Fruit fly (Drosophila melanogaster): Measurements from ENCODE around the gene CG8607.

CG8607 gene

DNA sequence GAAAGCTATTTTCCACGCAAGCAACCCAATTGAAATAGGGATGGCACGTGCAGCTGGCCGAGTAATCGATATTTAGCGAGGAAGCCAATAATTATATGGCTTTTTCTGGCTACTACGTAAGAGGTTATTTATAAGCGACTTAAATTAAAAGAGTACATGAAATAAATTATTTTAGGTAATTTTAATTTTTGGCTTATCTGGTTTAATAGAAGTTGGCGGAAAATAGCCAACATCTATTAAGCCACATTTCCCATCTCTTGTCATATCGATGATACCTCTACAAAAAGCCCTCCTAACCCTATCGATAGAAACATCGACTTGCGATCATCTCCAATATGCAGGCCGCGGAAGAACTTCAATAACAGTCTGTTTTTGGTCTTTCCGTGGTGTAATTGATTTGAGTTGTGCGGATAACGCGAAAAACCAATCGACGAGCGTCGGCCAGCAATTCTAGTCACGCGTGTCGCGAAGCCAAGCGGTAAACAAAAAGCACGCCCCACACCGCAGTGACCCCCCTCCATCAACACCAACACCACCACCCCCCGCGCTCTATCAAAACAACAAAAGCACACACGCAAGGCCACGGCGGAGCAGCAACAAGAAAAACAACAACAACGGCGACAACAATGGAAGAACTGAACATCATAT, 28.2 kb downstream of the CG8607 start, which contains the start of the genes Srp19 and qm (continued):
- TF ChIP-seq CoRest (tag; optimal IDR thresholded peaks at IDR 0.05) = peak; percentile 68
- peak; percentile 46; the same call in 1 of the 2 replicates for TF ChIP-seq wdn (GFP tag; IDR thresholded peaks at IDR 0.05)
- TF ChIP-seq danr (GFP tag; IDR thresholded peaks at IDR 0.05) = no peak
- peak; percentile 83; the same call in 2 of the 3 replicates for TF ChIP-seq CG6791 (GFP tag; IDR thresholded peaks at IDR 0.05; ENCODE audit: partially characterized antibody)
- TF ChIP-seq pho (GFP tag; optimal IDR thresholded peaks at IDR 0.05) = peak; percentile 69
- TF ChIP-seq rib (GFP tag; IDR thresholded peaks at IDR 0.05) = peak; percentile 29; the same call in 1 of the 2 replicates
- TF ChIP-seq grn (GFP tag; optimal IDR thresholded peaks at IDR 0.05) = no peak
- TF ChIP-seq CG4617 (GFP tag; optimal IDR thresholded peaks at IDR 0.05; ENCODE audit: borderline replicate concordance) = peak; percentile 19
- TF ChIP-seq Deaf1 (tag; optimal IDR thresholded peaks at IDR 0.05) = peak; percentile 2
- TF ChIP-seq CG11085 (GFP tag; IDR thresholded peaks at IDR 0.05) = 0 out of 2 replicates have a peak, but pooled peaks have one; percentile 12
- TF ChIP-seq chm (GFP tag; IDR thresholded peaks at IDR 0.05) = peak; percentile 67; the same call in 1 of the 2 replicates
- peak; percentile 85 for TF ChIP-seq vnd (GFP tag; IDR thresholded peaks at IDR 0.05; ENCODE audit: partially characterized antibody)
- peak; percentile 34; the same call in 1 of the 2 replicates for TF ChIP-seq CG4404 (GFP tag; IDR thresholded peaks at IDR 0.05)
- TF ChIP-seq CG3847 (GFP tag; IDR thresholded peaks at IDR 0.05) = peak; percentile 57
- peak; percentile 20 for TF ChIP-seq stwl (tag; optimal IDR thresholded peaks at IDR 0.05)
- TF ChIP-seq Pdp1 (GFP tag; optimal IDR thresholded peaks at IDR 0.05) = peak; percentile 53 to 62
- no peak for TF ChIP-seq CG17186 (GFP tag; optimal IDR thresholded peaks at IDR 0.05)
- peak; percentile 12 for TF ChIP-seq CG9797 (GFP tag; optimal IDR thresholded peaks at IDR 0.05)
- TF ChIP-seq gro (GFP tag; optimal IDR thresholded peaks at IDR 0.05) = peak; percentile 36
- TF ChIP-seq jing (GFP tag; optimal IDR thresholded peaks at IDR 0.05) = no peak
- TF ChIP-seq Nf-YC (tag; optimal IDR thresholded peaks at IDR 0.05) = peak; percentile 28
- peak; percentile 71 for TF ChIP-seq hb (GFP tag; IDR thresholded peaks at IDR 0.05; ENCODE audit: partially characterized antibody)
- no peak for TF ChIP-seq gcm2 (GFP tag; optimal IDR thresholded peaks at IDR 0.05)
- TF ChIP-seq CG17802 (tag; optimal IDR thresholded peaks at IDR 0.05) = no peak
- no peak for TF ChIP-seq HmgD (GFP tag; optimal IDR thresholded peaks at IDR 0.05)
- no peak for TF ChIP-seq scrt (GFP tag; optimal IDR thresholded peaks at IDR 0.05)
- TF ChIP-seq bsh (GFP tag; optimal IDR thresholded peaks at IDR 0.05) = peak; percentile 13 to 36
- no peak for TF ChIP-seq CG11398 (GFP tag; optimal IDR thresholded peaks at IDR 0.05)
- no peak for TF ChIP-seq ERR (GFP tag; optimal IDR thresholded peaks at IDR 0.05)
- TF ChIP-seq CG2889 (GFP tag; IDR thresholded peaks at IDR 0.05) = no peak
- peak in 1 of 3 experiments; percentile 48 for TF ChIP-seq Stat92E (GFP tag; optimal IDR thresholded peaks at IDR 0.05)
- TF ChIP-seq CG15479 (GFP tag; optimal IDR thresholded peaks at IDR 0.05) = no peak
- peak; percentile 6 for TF ChIP-seq trem (tag; optimal IDR thresholded peaks at IDR 0.05)
- no peak for TF ChIP-seq Kr (GFP tag; optimal IDR thresholded peaks at IDR 0.05)
- peak; percentile 89 for TF ChIP-seq row (GFP tag; IDR thresholded peaks at IDR 0.05)
- peak; percentile 21; the same call in 1 of the 2 replicates for TF ChIP-seq esg (GFP tag; conservative IDR thresholded peaks at IDR 0.05)
- no peak for TF ChIP-seq C15 (GFP tag; IDR thresholded peaks at IDR 0.05)
- TF ChIP-seq CG30431 (GFP tag; optimal IDR thresholded peaks at IDR 0.05) = no peak
- TF ChIP-seq lmd (GFP tag; IDR thresholded peaks at IDR 0.05) = peak; percentile 36; the same call in 1 of the 2 replicates
- no peak for TF ChIP-seq CG10274 (GFP tag; optimal IDR thresholded peaks at IDR 0.05)
- no peak for TF ChIP-seq her (GFP tag; optimal IDR thresholded peaks at IDR 0.05)
- TF ChIP-seq zen (tag; optimal IDR thresholded peaks at IDR 0.05) = peak; percentile 35
- no peak for TF ChIP-seq Oaz (GFP tag; IDR thresholded peaks at IDR 0.05)
- no peak for TF ChIP-seq Blimp-1 (GFP tag; optimal IDR thresholded peaks at IDR 0.05)
- TF ChIP-seq Dp (GFP tag; optimal IDR thresholded peaks at IDR 0.05) = peak; percentile 5
- peak; percentile 59 for TF ChIP-seq Myb (GFP tag; optimal IDR thresholded peaks at IDR 0.05)
- no peak for TF ChIP-seq Tbp (GFP tag; optimal IDR thresholded peaks at IDR 0.05)
- no peak for TF ChIP-seq D19B (GFP tag; optimal IDR thresholded peaks at IDR 0.05)
- TF ChIP-seq grau (tag; optimal IDR thresholded peaks at IDR 0.05) = peak; percentile 20
